Worm (Caenorhabditis elegans): ENCODE measurements around the gene T25D10.4.

T25D10.4 gene

DNA sequence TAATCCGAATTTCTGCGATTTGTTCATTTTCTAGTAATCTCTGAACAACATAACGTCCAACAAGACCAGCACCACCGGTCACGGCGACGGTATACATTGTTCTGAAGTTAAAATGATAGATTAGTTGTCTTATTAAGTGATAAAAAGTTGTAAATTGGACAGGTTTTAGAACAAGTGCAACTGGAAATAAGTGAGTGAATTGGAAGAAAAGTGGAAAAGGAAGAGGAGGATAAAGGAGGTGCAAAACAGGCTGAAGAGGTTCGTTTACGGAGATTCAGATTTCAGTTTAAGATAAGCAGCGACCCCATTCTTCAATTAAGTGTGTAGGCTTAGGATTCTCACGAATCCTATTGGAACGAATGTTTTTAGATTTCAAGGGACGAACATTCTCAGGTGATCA lies 51.2 kb downstream of the T25D10.4 start, which contains the start of gene C32D5.12:
C32D5.12 (minus strand) TSS at position 101 of the 400 bp plus-strand sequence.
- no peak for TF ChIP-seq unc-62 (GFP tag; optimal IDR thresholded peaks at IDR 0.05)
- no peak for TF ChIP-seq egl-5 (tag; optimal IDR thresholded peaks at IDR 0.05)
- no peak for TF ChIP-seq daf-12 (tag; optimal IDR thresholded peaks at IDR 0.05)
- TF ChIP-seq lin-39 (tag; optimal IDR thresholded peaks at IDR 0.05): no peak
- no peak for TF ChIP-seq mml-1 (tag; optimal IDR thresholded peaks at IDR 0.05)
- no peak for TF ChIP-seq jun-1 (tag; optimal IDR thresholded peaks at IDR 0.05)
- TF ChIP-seq fkh-10 (GFP tag; optimal IDR thresholded peaks at IDR 0.05): no peak
- TF ChIP-seq nhr-43 (tag; optimal IDR thresholded peaks at IDR 0.05; ENCODE audit: poor library complexity, severe bottlenecking): no peak
- no peak for TF ChIP-seq nhr-237 (tag; optimal IDR thresholded peaks at IDR 0.05)
- TF ChIP-seq nhr-11 (tag; optimal IDR thresholded peaks at IDR 0.05): no peak
- TF ChIP-seq nhr-12 (tag; optimal IDR thresholded peaks at IDR 0.05): no peak
- no peak for TF ChIP-seq nhr-28 (tag; optimal IDR thresholded peaks at IDR 0.05)
- no peak for TF ChIP-seq nhr-23 (tag; optimal IDR thresholded peaks at IDR 0.05)
- TF ChIP-seq ztf-4 (tag; optimal IDR thresholded peaks at IDR 0.05): no peak
- TF ChIP-seq ceh-82 (tag; optimal IDR thresholded peaks at IDR 0.05): no peak
- no peak for TF ChIP-seq lin-15B (tag; optimal IDR thresholded peaks at IDR 0.05)
- no peak for TF ChIP-seq nhr-76 (tag; optimal IDR thresholded peaks at IDR 0.05)

- TF ChIP-seq pha-4 (tag; optimal IDR thresholded peaks at IDR 0.05) (no peak), eor-1 (tag; optimal IDR thresholded peaks at IDR 0.05) (no peak), fkh-10 (GFP tag; optimal IDR thresholded peaks at IDR 0.05) (no peak), pqm-1 (tag; optimal IDR thresholded peaks at IDR 0.05) (no peak), nhr-237 (tag; optimal IDR thresholded peaks at IDR 0.05) (no peak), ceh-9 (tag; optimal IDR thresholded peaks at IDR 0.05) (no peak), jun-1 (tag; optimal IDR thresholded peaks at IDR 0.05) (no peak), lsy-12 (tag; optimal IDR thresholded peaks at IDR 0.05) (no peak), ceh-82 (tag; optimal IDR thresholded peaks at IDR 0.05) (no peak), mml-1 (tag; optimal IDR thresholded peaks at IDR 0.05) (no peak), nhr-76 (tag; optimal IDR thresholded peaks at IDR 0.05) (no peak), ceh-28 (tag; optimal IDR thresholded peaks at IDR 0.05) (no peak), ama-1 (optimal IDR thresholded peaks at IDR 0.05) (no peak)
Measured at ce11 chrII:6358232-6358631, 51.8 kb downstream of the T25D10.4 start.
